Fruit fly (Drosophila melanogaster): Measurements from ENCODE around the gene CG17803.
A peak's percentile ranks its signal among the peaks of the same experiment; 100 is the strongest.

Gene CG17803

DNA sequence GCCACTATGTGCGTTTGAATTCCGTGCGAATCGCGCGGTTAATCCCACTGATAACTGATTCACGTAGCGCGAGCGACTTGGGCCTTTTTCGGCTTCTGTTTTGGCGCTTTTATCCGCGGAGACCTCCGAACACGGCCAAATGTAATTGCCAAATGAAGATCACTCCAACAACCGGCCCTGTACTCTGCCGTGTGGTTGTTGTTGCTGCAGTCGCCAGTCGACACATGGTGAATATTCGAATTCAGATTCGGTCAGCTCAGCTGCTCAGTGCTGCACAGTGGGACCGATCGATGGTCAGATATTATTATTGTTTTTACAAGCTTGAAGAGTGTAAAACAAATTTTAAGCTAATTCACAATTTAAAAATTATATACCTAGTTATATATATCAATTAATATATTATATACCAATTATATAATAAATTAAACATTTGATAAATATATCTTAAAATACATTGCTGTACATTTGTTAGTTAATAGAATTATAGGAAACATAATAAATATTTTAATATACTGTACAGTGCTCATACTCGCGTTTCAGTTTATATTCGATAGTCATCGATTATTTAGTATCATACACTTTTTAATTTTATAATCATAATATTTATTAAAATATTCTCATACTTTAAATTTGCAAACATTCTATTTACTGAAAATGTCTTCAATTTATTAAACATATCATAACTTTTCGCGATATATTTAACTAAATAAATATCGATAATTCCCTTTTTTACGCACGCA lies 6.8 kb downstream of the CG17803 start, which contains the start of gene CG43102 (continued):
- peak; percentile 32 for TF ChIP-seq woc (GFP tag; optimal IDR thresholded peaks at IDR 0.05)

DNA sequence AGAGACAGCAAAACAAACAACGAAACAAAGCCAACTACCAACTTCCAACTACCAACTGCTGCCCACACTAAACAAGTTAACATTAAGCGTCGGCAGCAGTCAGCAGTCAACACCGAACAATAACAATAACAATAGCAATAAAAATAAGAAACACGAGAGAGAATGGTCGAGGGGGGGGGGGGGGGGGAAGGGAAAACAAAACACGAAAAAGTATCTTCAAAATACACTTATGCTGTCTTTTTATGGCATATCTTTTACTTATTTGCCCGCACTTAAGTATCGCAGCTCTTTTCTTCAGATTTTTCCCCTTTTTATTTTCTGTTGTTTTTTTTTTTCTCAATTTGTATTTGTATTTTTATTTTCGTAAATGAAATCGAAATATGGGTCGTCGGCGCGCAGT lies 8.0 kb downstream of the CG17803 start:
- TF ChIP-seq Dif (GFP tag; optimal IDR thresholded peaks at IDR 0.05; ENCODE audit: partially characterized antibody): no peak
- TF ChIP-seq Hr83 (GFP tag; optimal IDR thresholded peaks at IDR 0.05; ENCODE audit: poor library complexity, severe bottlenecking): no peak
- TF ChIP-seq psq (GFP tag; optimal IDR thresholded peaks at IDR 0.05): no peak
- no peak for TF ChIP-seq Vsx2 (GFP tag; optimal IDR thresholded peaks at IDR 0.05; ENCODE audit: partially characterized antibody)
- TF ChIP-seq pan (optimal IDR thresholded peaks at IDR 0.05): no peak
- no peak for TF ChIP-seq CrebA (GFP tag; optimal IDR thresholded peaks at IDR 0.05; ENCODE audit: borderline replicate concordance)
- TF ChIP-seq usp (GFP tag; optimal IDR thresholded peaks at IDR 0.05): no peak
- no peak for TF ChIP-seq Jra (GFP tag; optimal IDR thresholded peaks at IDR 0.05)

DNA sequence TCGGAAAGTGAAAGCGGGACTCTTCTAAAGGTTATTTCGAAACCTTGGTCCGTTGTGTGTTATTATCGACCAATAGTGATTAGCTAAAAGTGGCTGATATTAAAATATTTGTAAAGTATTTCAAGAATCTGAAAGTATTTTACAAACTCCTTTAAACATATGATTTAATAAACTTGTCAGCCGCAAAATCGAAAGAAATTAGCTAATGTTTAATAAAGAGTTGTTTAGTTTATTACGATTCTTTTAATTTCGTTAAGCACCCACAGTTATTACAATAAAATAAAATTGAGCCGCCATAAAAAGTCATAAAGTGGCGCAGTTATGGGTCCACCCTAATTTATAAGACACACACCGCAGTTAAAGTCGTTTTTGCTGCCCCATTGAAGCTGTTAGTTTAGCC lies 11.4 kb downstream of the CG17803 start:
- TF ChIP-seq pan (optimal IDR thresholded peaks at IDR 0.05) (no peak), Abd-B (GFP tag; optimal IDR thresholded peaks at IDR 0.05) (no peak), CG32264 (GFP tag; optimal IDR thresholded peaks at IDR 0.05) (no peak), woc (GFP tag; optimal IDR thresholded peaks at IDR 0.05) (no peak)

DNA sequence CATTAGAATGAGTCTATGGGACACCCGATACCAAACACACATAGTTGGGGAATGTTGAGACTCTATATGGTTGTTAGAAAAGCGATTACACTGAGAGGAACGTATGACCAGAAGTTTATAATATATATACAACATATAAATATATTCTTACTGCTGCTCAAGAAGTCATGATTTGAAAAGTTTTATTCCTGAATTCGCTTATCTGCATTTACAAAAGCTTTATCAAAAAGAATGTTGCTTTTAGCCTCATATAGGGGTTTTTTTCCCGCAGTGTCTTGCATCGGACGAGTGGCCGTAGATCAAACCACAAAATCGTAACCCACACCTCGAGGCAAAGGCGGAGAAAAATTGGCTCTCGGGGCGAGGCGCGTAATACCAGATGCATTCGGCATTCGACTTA lies 13.5 kb downstream of the CG17803 start:
- TF ChIP-seq ey (GFP tag; optimal IDR thresholded peaks at IDR 0.05): no peak
- TF ChIP-seq rgr (GFP tag; optimal IDR thresholded peaks at IDR 0.05): no peak
- TF ChIP-seq dl (GFP tag; optimal IDR thresholded peaks at IDR 0.05; ENCODE audit: insufficient read depth in 1 of 2, partially characterized antibody in 2 of 2): no peak
- TF ChIP-seq Sp1 (GFP tag; optimal IDR thresholded peaks at IDR 0.05): no peak
- no peak for TF ChIP-seq Mio (GFP tag; optimal IDR thresholded peaks at IDR 0.05)
- TF ChIP-seq Abd-B (GFP tag; optimal IDR thresholded peaks at IDR 0.05): no peak
- TF ChIP-seq foxo (GFP tag; optimal IDR thresholded peaks at IDR 0.05): no peak
- TF ChIP-seq sage (GFP tag; optimal IDR thresholded peaks at IDR 0.05): no peak
- TF ChIP-seq usp (GFP tag; optimal IDR thresholded peaks at IDR 0.05): no peak
- no peak for TF ChIP-seq Dfd (GFP tag; optimal IDR thresholded peaks at IDR 0.05)
- TF ChIP-seq N (GFP tag; optimal IDR thresholded peaks at IDR 0.05): no peak

DNA sequence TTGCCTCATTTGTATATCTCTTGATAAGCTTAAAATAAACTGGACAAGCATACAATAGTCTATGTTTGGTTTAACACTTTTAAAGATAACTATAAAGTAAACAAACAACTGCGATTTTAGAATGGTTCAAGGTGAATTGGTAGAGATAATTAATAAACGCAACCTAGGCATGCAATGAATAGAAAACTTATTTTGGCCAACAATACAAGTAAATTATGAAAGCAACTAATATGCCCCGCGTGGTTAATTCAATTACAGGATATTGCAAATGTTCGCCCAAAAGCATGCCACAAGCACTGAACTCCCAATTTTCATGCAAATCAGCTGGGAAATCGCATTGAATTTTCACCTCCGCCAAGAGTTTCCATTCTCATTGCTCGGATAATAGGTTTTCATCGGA lies 17.1 kb downstream of the CG17803 start:
- TF ChIP-seq CrebA (GFP tag; optimal IDR thresholded peaks at IDR 0.05; ENCODE audit: borderline replicate concordance) (no peak), lola (GFP tag; optimal IDR thresholded peaks at IDR 0.05) (no peak), N (GFP tag; optimal IDR thresholded peaks at IDR 0.05) (no peak), Vsx2 (GFP tag; optimal IDR thresholded peaks at IDR 0.05; ENCODE audit: partially characterized antibody) (no peak), sv (GFP tag; optimal IDR thresholded peaks at IDR 0.05) (no peak), h (GFP tag; optimal IDR thresholded peaks at IDR 0.05) (no peak), Myc (optimal IDR thresholded peaks at IDR 0.05) (no peak), dl (GFP tag; optimal IDR thresholded peaks at IDR 0.05; ENCODE audit: insufficient read depth in 1 of 2, partially characterized antibody in 2 of 2) (no peak), rgr (GFP tag; optimal IDR thresholded peaks at IDR 0.05) (no peak), foxo (GFP tag; optimal IDR thresholded peaks at IDR 0.05) (no peak), CG9705 (GFP tag; optimal IDR thresholded peaks at IDR 0.05) (no peak), Hr83 (GFP tag; optimal IDR thresholded peaks at IDR 0.05; ENCODE audit: poor library complexity, severe bottlenecking) (no peak), pan (optimal IDR thresholded peaks at IDR 0.05) (no peak), usp (GFP tag; optimal IDR thresholded peaks at IDR 0.05) (no peak), Mio (GFP tag; optimal IDR thresholded peaks at IDR 0.05) (no peak)

DNA sequence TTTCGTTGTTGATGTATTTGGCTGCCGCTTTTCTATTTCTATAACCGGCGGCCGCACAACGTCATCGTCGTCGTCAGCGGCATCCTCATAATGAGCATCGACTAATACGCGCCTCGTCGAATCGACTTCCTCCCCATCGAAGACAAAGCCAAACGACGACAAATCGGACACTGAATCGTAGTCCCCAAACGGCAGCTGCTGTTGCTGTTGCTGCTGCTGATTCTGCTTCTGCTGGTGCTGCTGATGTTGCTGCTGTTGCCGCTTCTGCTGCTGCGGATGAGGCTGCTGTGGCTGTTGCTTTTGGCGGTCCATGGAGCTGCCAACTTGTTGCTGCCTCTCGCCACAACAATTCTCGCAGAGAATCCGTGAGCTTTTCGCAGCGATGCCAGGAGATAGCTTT lies 18.2 kb downstream of the CG17803 start:
- no peak for TF ChIP-seq br (GFP tag; optimal IDR thresholded peaks at IDR 0.05)
- peak; percentile 4 for TF ChIP-seq Dfd (GFP tag; optimal IDR thresholded peaks at IDR 0.05)

DNA sequence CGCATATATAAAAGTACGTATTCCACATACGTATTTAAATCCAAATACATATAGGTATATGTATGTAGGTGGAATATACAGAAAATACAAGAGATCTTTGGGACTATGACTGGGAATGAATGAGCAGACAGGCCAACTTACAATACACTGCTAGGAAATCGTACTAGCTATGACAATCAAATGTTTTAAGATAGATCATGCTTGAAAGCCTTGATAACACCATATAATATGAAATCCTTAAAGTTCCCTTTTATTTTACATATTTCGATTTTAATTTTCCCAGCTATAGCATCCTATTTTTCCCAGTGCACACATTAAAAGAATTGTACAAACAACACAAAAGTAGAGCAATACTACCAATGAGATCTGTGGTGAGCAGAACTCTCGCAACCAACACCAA lies 19.9 kb downstream of the CG17803 start:
- TF ChIP-seq Myc (optimal IDR thresholded peaks at IDR 0.05) (no peak), usp (GFP tag; optimal IDR thresholded peaks at IDR 0.05) (no peak), dmrt93B (GFP tag; optimal IDR thresholded peaks at IDR 0.05) (no peak), Rel (GFP tag; optimal IDR thresholded peaks at IDR 0.05) (no peak), Rel (tag; optimal IDR thresholded peaks at IDR 0.05) (no peak), fru (GFP tag; optimal IDR thresholded peaks at IDR 0.05) (peak; percentile 31), br (GFP tag; optimal IDR thresholded peaks at IDR 0.05) (peak; percentile 22), N (GFP tag; optimal IDR thresholded peaks at IDR 0.05) (no peak), Dif (GFP tag; optimal IDR thresholded peaks at IDR 0.05; ENCODE audit: partially characterized antibody) (no peak), lola (GFP tag; optimal IDR thresholded peaks at IDR 0.05) (no peak), rgr (GFP tag; optimal IDR thresholded peaks at IDR 0.05) (peak; percentile 29), Dfd (GFP tag; optimal IDR thresholded peaks at IDR 0.05) (no peak), OdsH (GFP tag; optimal IDR thresholded peaks at IDR 0.05) (no peak), Hnf4 (GFP tag; optimal IDR thresholded peaks at IDR 0.05) (no peak), sage (GFP tag; optimal IDR thresholded peaks at IDR 0.05) (no peak), CG9705 (GFP tag; optimal IDR thresholded peaks at IDR 0.05) (no peak), h (GFP tag; optimal IDR thresholded peaks at IDR 0.05) (peak; percentile 37), dsf (GFP tag; optimal IDR thresholded peaks at IDR 0.05; ENCODE audit: borderline replicate concordance) (no peak), psq (GFP tag; optimal IDR thresholded peaks at IDR 0.05) (no peak), foxo (GFP tag; optimal IDR thresholded peaks at IDR 0.05) (peak in 1 of 2 experiments; percentile 40), ey (GFP tag; optimal IDR thresholded peaks at IDR 0.05) (peak; percentile 46), dl (GFP tag; optimal IDR thresholded peaks at IDR 0.05; ENCODE audit: insufficient read depth in 1 of 2, partially characterized antibody in 2 of 2) (no peak), sv (GFP tag; optimal IDR thresholded peaks at IDR 0.05) (peak; percentile 54), CrebA (GFP tag; optimal IDR thresholded peaks at IDR 0.05; ENCODE audit: borderline replicate concordance) (no peak), pan (optimal IDR thresholded peaks at IDR 0.05) (no peak)

Measured in whole organism, wandering third instar larva.